Fruit fly (Drosophila melanogaster) whole organism, embryonic: ENCODE measurements around the gene Cul5.

Source experiments
- Aef1 ChIP-seq: fragments of 200-800 bp; sonication (Bioruptor generic); IDR thresholded peaks from 3 replicates; pipeline ENCODE4 v1.3.6; 2022; ENCODE audit warnings: missing biosample characterization, missing genetic modification characterization
- CG10543 ChIP-seq: fragments of 200-800 bp; sonication (Bioruptor generic); optimal IDR thresholded peaks from 3 replicates; lab custom pipeline; 2017; ENCODE audit warnings: missing biosample characterization, mild to moderate bottlenecking, missing genetic modification characterization, moderate library complexity
- CG10979 ChIP-seq: fragments of 200-800 bp; sonication (Bioruptor generic); optimal IDR thresholded peaks from 2 replicates; lab custom pipeline; 2018; ENCODE audit warnings: missing biosample characterization, mild to moderate bottlenecking, missing genetic modification characterization, moderate library complexity
- CG12744 ChIP-seq: fragments of 200-800 bp; sonication (Bioruptor generic); optimal IDR thresholded peaks from 2 replicates; lab custom pipeline; 2016; ENCODE audit warnings: missing biosample characterization, missing genetic modification characterization
- CG13123 ChIP-seq: fragments of 200-800 bp; sonication (Bioruptor generic); optimal IDR thresholded peaks from 2 replicates; lab custom pipeline; 2016; ENCODE audit warnings: missing biosample characterization, missing genetic modification characterization
- CG14050 ChIP-seq: fragments of 200-800 bp; sonication (Bioruptor generic); IDR thresholded peaks from 3 replicates; pipeline ENCODE4 v1.3.6; 2022; ENCODE audit warnings: missing biosample characterization, missing genetic modification characterization
- CG15073 ChIP-seq: fragments of 200-800 bp; sonication (Bioruptor generic); optimal IDR thresholded peaks from 2 replicates; lab custom pipeline; 2016; ENCODE audit warnings: missing biosample characterization, missing genetic modification characterization
- CG15479 ChIP-seq: fragments of 200-800 bp; sonication (Bioruptor generic); optimal IDR thresholded peaks from 3 replicates; lab custom pipeline; 2019; ENCODE audit warnings: missing biosample characterization, mild to moderate bottlenecking, missing genetic modification characterization, moderate library complexity
- CG1602 ChIP-seq: fragments of 200-800 bp; sonication (Bioruptor generic); optimal IDR thresholded peaks from 3 replicates; lab custom pipeline; 2016; ENCODE audit warnings: missing biosample characterization, missing genetic modification characterization
- CG16779 ChIP-seq: fragments of 200-800 bp; sonication (Bioruptor generic); IDR thresholded peaks from 2 replicates; pipeline ENCODE4 v1.3.6; 2022; ENCODE audit warnings: missing biosample characterization, missing genetic modification characterization
- CG17361 ChIP-seq: fragments of 200-800 bp; sonication (Bioruptor generic); IDR thresholded peaks from 3 replicates; pipeline ENCODE4 v1.3.6; 2022; ENCODE audit warnings: missing biosample characterization, missing genetic modification characterization
- CG17802 ChIP-seq: fragments of 200-800 bp; sonication (Bioruptor generic); optimal IDR thresholded peaks from 2 replicates; lab custom pipeline; 2018; ENCODE audit warnings: missing biosample characterization, mild to moderate bottlenecking, missing genetic modification characterization, moderate library complexity
- CG17829 ChIP-seq: fragments of 200-800 bp; optimal IDR thresholded peaks from 2 replicates; lab custom pipeline; 2019; ENCODE audit warnings: missing biosample characterization, mild to moderate bottlenecking, missing genetic modification characterization, moderate library complexity
- CG18476 ChIP-seq: fragments of 200-800 bp; sonication (Bioruptor generic); optimal IDR thresholded peaks from 2 replicates; lab custom pipeline; 2016; ENCODE audit warnings: missing biosample characterization, mild to moderate bottlenecking, missing genetic modification characterization
- CG2202 ChIP-seq: fragments of 200-800 bp; sonication (Bioruptor generic); optimal IDR thresholded peaks from 2 replicates; lab custom pipeline; 2018; ENCODE audit warnings: missing biosample characterization, mild to moderate bottlenecking, missing genetic modification characterization
- CG32767 ChIP-seq: fragments of 200-800 bp; sonication (Bioruptor generic); IDR thresholded peaks from 2 replicates; pipeline ENCODE4 v1.3.6; 2022; ENCODE audit warnings: missing biosample characterization, missing genetic modification characterization
- CG3847 ChIP-seq: fragments of 200-800 bp; sonication (Bioruptor generic); IDR thresholded peaks from 2 replicates; pipeline ENCODE4 v1.3.6; 2022; ENCODE audit warnings: missing biosample characterization, missing genetic modification characterization
- CG3995 ChIP-seq: fragments of 200-800 bp; sonication (Bioruptor generic); optimal IDR thresholded peaks from 3 replicates; lab custom pipeline; 2016; ENCODE audit warnings: missing biosample characterization, missing genetic modification characterization
- CG4820 ChIP-seq: fragments of 200-800 bp; sonication (Bioruptor generic); optimal IDR thresholded peaks from 3 replicates; lab custom pipeline; 2016; ENCODE audit warnings: missing biosample characterization, missing genetic modification characterization
- CG6254 ChIP-seq: fragments of 200-800 bp; sonication (Bioruptor generic); optimal IDR thresholded peaks from 3 replicates; lab custom pipeline; 2017; ENCODE audit warnings: mild to moderate bottlenecking, missing biosample characterization, missing genetic modification reagents, missing genetic modification characterization
- CG7786 ChIP-seq: fragments of 200-800 bp; sonication (Bioruptor generic); optimal IDR thresholded peaks from 2 replicates; lab custom pipeline; 2016; ENCODE audit warnings: missing biosample characterization, missing genetic modification characterization
- CG8388 ChIP-seq: fragments of 200-800 bp; sonication (Bioruptor generic); optimal IDR thresholded peaks from 2 replicates; lab custom pipeline; 2019; ENCODE audit warnings: missing biosample characterization, mild to moderate bottlenecking, missing genetic modification characterization, moderate library complexity
- CG9876 ChIP-seq: fragments of 200-800 bp; sonication (Bioruptor generic); optimal IDR thresholded peaks from 2 replicates; lab custom pipeline; 2016; ENCODE audit warnings: missing biosample characterization, missing genetic modification characterization
- D ChIP-seq, 2 experiments: fragments of 200-800 bp in 1 of 2; fragments of >200 bp in 1 of 2; sonication (Bioruptor generic) in 1 of 2; optimal IDR thresholded peaks; 2 replicates in 1 of 2; 3 replicates in 1 of 2; lab custom pipeline; 2017; ENCODE audit warnings: mild to moderate bottlenecking in 1 of 2, missing biosample characterization in 1 of 2, missing genetic modification characterization in 1 of 2, missing genetic modification reagents in 1 of 2
- Dip3 ChIP-seq: fragments of 200-800 bp; sonication (Bioruptor generic); optimal IDR thresholded peaks from 3 replicates; lab custom pipeline; 2016; ENCODE audit warnings: missing biosample characterization, missing genetic modification characterization
- ERR ChIP-seq: fragments of 200-800 bp; sonication (Bioruptor generic); optimal IDR thresholded peaks from 2 replicates; lab custom pipeline; 2016; ENCODE audit warnings: missing biosample characterization, missing genetic modification characterization
- Eip74EF ChIP-seq, 2 experiments: fragments of 200-800 bp in 1 of 2; fragments of >200 bp in 1 of 2; sonication (Bioruptor generic) in 1 of 2; optimal IDR thresholded peaks; 2 replicates each; lab custom pipeline; 2017 to 2019; ENCODE audit warnings: missing biosample characterization in 2 of 2, missing genetic modification characterization in 2 of 2, mild to moderate bottlenecking in 1 of 2, moderate library complexity in 1 of 2
- Fer2 ChIP-seq: fragments of 200-800 bp; sonication (Bioruptor generic); optimal IDR thresholded peaks from 2 replicates; lab custom pipeline; 2018; ENCODE audit warnings: missing biosample characterization, mild to moderate bottlenecking, missing genetic modification characterization, moderate library complexity
- H15 ChIP-seq: fragments of 200-800 bp; sonication (Bioruptor generic); IDR thresholded peaks from 3 replicates; pipeline ENCODE4 v1.3.6; 2022; ENCODE audit warnings: missing biosample characterization, missing genetic modification characterization
- HLH3B ChIP-seq: fragments of 200-800 bp; sonication (Bioruptor generic); IDR thresholded peaks from 2 replicates; pipeline ENCODE4 v1.3.6; 2022; ENCODE audit warnings: missing biosample characterization, missing genetic modification characterization
- Kr ChIP-seq: fragments of 200-800 bp; sonication (Bioruptor generic); optimal IDR thresholded peaks from 2 replicates; lab custom pipeline; 2017; ENCODE audit warnings: missing biosample characterization, mild to moderate bottlenecking, missing genetic modification characterization
- Nf-YC ChIP-seq: fragments of 200-800 bp; optimal IDR thresholded peaks from 3 replicates; lab custom pipeline; 2019; ENCODE audit warnings: missing biosample characterization, mild to moderate bottlenecking, missing genetic modification characterization, moderate library complexity
- PHDP ChIP-seq: fragments of 200-800 bp; sonication (Bioruptor generic); optimal IDR thresholded peaks from 3 replicates; lab custom pipeline; 2018; ENCODE audit warnings: missing biosample characterization, mild to moderate bottlenecking, missing genetic modification characterization, moderate library complexity
- Xrp1 ChIP-seq: fragments of 200-800 bp; sonication (Bioruptor generic); IDR thresholded peaks from 2 replicates; pipeline ENCODE4 v1.3.6; 2022; ENCODE audit warnings: missing biosample characterization, missing genetic modification characterization
- bigmax ChIP-seq: fragments of 200-800 bp; sonication (Bioruptor generic); optimal IDR thresholded peaks from 2 replicates; lab custom pipeline; 2018; ENCODE audit warnings: missing biosample characterization, mild to moderate bottlenecking, missing genetic modification characterization
- crol ChIP-seq: fragments of 200-800 bp; sonication (Bioruptor generic); IDR thresholded peaks from 2 replicates; pipeline ENCODE4 v1.3.6; 2022; ENCODE audit warnings: missing biosample characterization, missing genetic modification characterization
- ems ChIP-seq: fragments of 200-800 bp; sonication (Bioruptor generic); optimal IDR thresholded peaks from 3 replicates; lab custom pipeline; 2016; ENCODE audit warnings: missing biosample characterization, missing genetic modification characterization
- fd3F ChIP-seq: fragments of 200-800 bp; sonication (Bioruptor generic); optimal IDR thresholded peaks from 2 replicates; lab custom pipeline; 2018; ENCODE audit warnings: missing biosample characterization, mild to moderate bottlenecking, missing genetic modification characterization, moderate library complexity
- gro ChIP-seq: fragments of 200-800 bp; sonication (Bioruptor generic); optimal IDR thresholded peaks from 2 replicates; lab custom pipeline; 2016; ENCODE audit warnings: missing biosample characterization, missing genetic modification characterization
- gsb-n ChIP-seq: fragments of 200-800 bp; sonication (Bioruptor generic); optimal IDR thresholded peaks from 3 replicates; lab custom pipeline; 2018; ENCODE audit warnings: missing biosample characterization, mild to moderate bottlenecking, missing genetic modification characterization
- gt ChIP-seq: fragments of 200-800 bp; sonication (Bioruptor generic); IDR thresholded peaks from 2 replicates; pipeline ENCODE4 v1.3.6; 2022; ENCODE audit warnings: missing biosample characterization, missing genetic modification characterization
- inv ChIP-seq: fragments of 200-800 bp; sonication (Bioruptor generic); IDR thresholded peaks from 2 replicates; pipeline ENCODE4 v1.3.6; 2022; ENCODE audit warnings: missing biosample characterization, missing genetic modification characterization; ENCODE audit not compliant: partially characterized antibody
- mam ChIP-seq: fragments of 200-800 bp; sonication (Bioruptor generic); optimal IDR thresholded peaks from 3 replicates; lab custom pipeline; 2016; ENCODE audit warnings: missing biosample characterization, missing genetic modification characterization
- mirr ChIP-seq: fragments of 200-800 bp; sonication (Bioruptor generic); optimal IDR thresholded peaks from 3 replicates; lab custom pipeline; 2018; ENCODE audit warnings: missing biosample characterization, mild to moderate bottlenecking, missing genetic modification characterization
- nmo ChIP-seq: fragments of 200-800 bp; sonication (Bioruptor generic); optimal IDR thresholded peaks from 2 replicates; lab custom pipeline; 2018; ENCODE audit warnings: missing biosample characterization, mild to moderate bottlenecking, missing genetic modification characterization, moderate library complexity
- peb ChIP-seq: fragments of 200-800 bp; sonication (Bioruptor generic); IDR thresholded peaks from 2 replicates; pipeline ENCODE4 v1.3.6; 2022; ENCODE audit warnings: missing biosample characterization, missing genetic modification characterization
- pnt ChIP-seq: fragments of 200-800 bp; sonication (Bioruptor generic); optimal IDR thresholded peaks from 3 replicates; lab custom pipeline; 2016; ENCODE audit warnings: missing biosample characterization, missing genetic modification characterization
- pros ChIP-seq: fragments of 200-800 bp; sonication (Bioruptor generic); optimal IDR thresholded peaks from 3 replicates; lab custom pipeline; 2019; ENCODE audit warnings: missing biosample characterization, mild to moderate bottlenecking, missing genetic modification characterization, moderate library complexity
- rib ChIP-seq: fragments of 200-800 bp; sonication (Bioruptor generic); IDR thresholded peaks from 2 replicates; pipeline ENCODE4 v1.3.6; 2022; ENCODE audit warnings: missing biosample characterization, missing genetic modification characterization
- yki ChIP-seq: fragments of >200 bp; optimal IDR thresholded peaks from 3 replicates; lab custom pipeline; 2018
- zf30C ChIP-seq: fragments of 200-800 bp; sonication (Bioruptor generic); optimal IDR thresholded peaks from 3 replicates; lab custom pipeline; 2018; ENCODE audit warnings: missing biosample characterization, mild to moderate bottlenecking, missing genetic modification characterization

Cul5 gene

DNA sequence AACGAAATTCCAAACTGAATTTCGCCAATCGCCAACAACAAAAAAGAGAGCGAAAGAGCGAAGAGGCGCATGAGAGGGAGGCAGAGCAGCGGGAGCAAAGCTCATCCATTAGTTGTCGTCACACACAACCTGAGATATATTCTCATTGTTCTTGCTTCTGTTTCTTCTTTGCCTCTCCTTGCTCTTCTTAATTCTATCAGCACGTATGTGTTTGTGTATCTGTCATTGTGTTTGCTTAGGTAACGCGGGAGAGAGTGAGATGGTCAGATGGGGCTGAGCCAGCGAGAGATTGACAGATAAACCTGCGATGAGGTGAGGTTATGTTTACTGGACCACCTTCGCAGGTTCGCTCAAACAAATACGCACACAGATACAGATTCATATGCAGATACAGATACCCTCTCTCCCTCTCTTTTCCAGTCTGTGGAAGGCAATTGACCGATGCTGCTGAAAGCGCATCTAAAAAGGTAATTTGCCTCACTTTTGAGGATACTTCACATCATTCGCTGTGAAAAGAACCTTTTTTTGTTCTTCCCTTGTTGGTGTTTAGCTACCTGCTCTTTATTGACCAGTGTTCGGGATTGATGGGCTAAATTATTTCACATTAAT, 11.3 kb upstream of the Cul5 start (continued):
- TF ChIP-seq pnt (GFP tag; lab: Kevin White, UChicago) = no peak
- TF ChIP-seq CG10979 (tag; lab: Kevin White, UChicago) = peak; percentile 8
- no peak for TF ChIP-seq CG13123 (GFP tag; lab: Kevin White, UChicago)
- peak; percentile 70 for TF ChIP-seq Kr
- 0 out of 2 replicates have a peak, but pooled peaks have one; percentile 55 for TF ChIP-seq CG32767
- TF ChIP-seq CG7786 = no peak
- peak; percentile 21 for TF ChIP-seq CG2202 (tag; lab: Kevin White, UChicago)
- TF ChIP-seq nmo (GFP tag; lab: Kevin White, UChicago) = no peak
- no peak for TF ChIP-seq mam (GFP tag; lab: Kevin White, UChicago)
- TF ChIP-seq CG17802 (tag; lab: Kevin White, UChicago) = no peak
- TF ChIP-seq Xrp1 (GFP tag; lab: Robert Waterston, UW) = 0 out of 2 replicates have a peak, but pooled peaks have one; percentile 19
- TF ChIP-seq pros (GFP tag; lab: Kevin White, UChicago) = no peak
- TF ChIP-seq PHDP (tag; lab: Kevin White, UChicago) = peak; percentile 14
- TF ChIP-seq gro (GFP tag; lab: Kevin White, UChicago) = no peak
- TF ChIP-seq CG1602 (GFP tag; lab: Kevin White, UChicago) = no peak
- no peak for TF ChIP-seq CG17361
- no peak for TF ChIP-seq Nf-YC
- TF ChIP-seq CG3847 (GFP tag; lab: Robert Waterston, UW) = no peak
- peak; percentile 29 for TF ChIP-seq CG10543 (GFP tag; lab: Kevin White, UChicago)
- TF ChIP-seq H15 (GFP tag; lab: Robert Waterston, UW) = no peak
- no peak for TF ChIP-seq CG8388 (GFP tag; lab: Kevin White, UChicago)
- TF ChIP-seq ERR (GFP tag; lab: Kevin White, UChicago) = no peak
- no peak for TF ChIP-seq peb
- TF ChIP-seq fd3F (GFP tag; lab: Kevin White, UChicago) = no peak
- TF ChIP-seq bigmax (GFP tag; lab: Kevin White, UChicago) = peak; percentile 96
- no peak for TF ChIP-seq HLH3B (GFP tag; lab: Robert Waterston, UW)
- TF ChIP-seq CG12744 (GFP tag; lab: Kevin White, UChicago) = no peak
- TF ChIP-seq CG16779 (GFP tag; lab: Robert Waterston, UW) = no peak
- TF ChIP-seq CG15479 (GFP tag; lab: Kevin White, UChicago) = peak; percentile 94
- no peak for TF ChIP-seq Aef1 (GFP tag; lab: Robert Waterston, UW)
- no peak for TF ChIP-seq inv (GFP tag; lab: Robert Waterston, UW)
- TF ChIP-seq D (optimal IDR thresholded peaks at IDR 0.05; lab: Kevin White, UChicago) = no peak
- no peak for TF ChIP-seq D (GFP tag; optimal IDR thresholded peaks at IDR 0.05; lab: Kevin White, UChicago)
- TF ChIP-seq CG4820 (GFP tag; lab: Kevin White, UChicago) = no peak
- TF ChIP-seq zf30C (GFP tag; lab: Kevin White, UChicago) = no peak
- no peak for TF ChIP-seq CG15073 (GFP tag; lab: Kevin White, UChicago)
- TF ChIP-seq CG17829 = no peak
- TF ChIP-seq mirr (GFP tag; lab: Kevin White, UChicago) = peak; percentile 61
- no peak for TF ChIP-seq Dip3 (GFP tag; lab: Kevin White, UChicago)
- no peak for TF ChIP-seq gsb-n (tag; lab: Kevin White, UChicago)
- no peak for TF ChIP-seq CG3995
- peak; percentile 14; the same call in 1 of the 2 replicates for TF ChIP-seq rib (GFP tag; lab: Robert Waterston, UW)
- peak; percentile 75 for TF ChIP-seq crol
- TF ChIP-seq gt (GFP tag; lab: Robert Waterston, UW) = no peak
- no peak for TF ChIP-seq CG9876 (GFP tag; lab: Kevin White, UChicago)
- TF ChIP-seq CG14050 = no peak
- TF ChIP-seq CG18476 (GFP tag; lab: Kevin White, UChicago) = no peak
- no peak for TF ChIP-seq Fer2
- no peak for TF ChIP-seq yki
- TF ChIP-seq ems (GFP tag; lab: Kevin White, UChicago) = no peak
- no peak for TF ChIP-seq Eip74EF (GFP tag; optimal IDR thresholded peaks at IDR 0.05; lab: Kevin White, UChicago)
- TF ChIP-seq CG6254 (GFP tag; lab: Kevin White, UChicago) = no peak
